Fruit fly (Drosophila melanogaster) whole organism, wandering third instar larva: ENCODE measurements around the gene CG9467.

ENCODE experiments used
- Dfd ChIP-seq: fragments of >200 bp; optimal IDR thresholded peaks from 2 replicates; lab custom pipeline; 2017; ENCODE audit warnings: missing biosample characterization, missing genetic modification characterization
- GATAd ChIP-seq: sonication (Bioruptor generic); optimal IDR thresholded peaks from 2 replicates; lab custom pipeline; 2016; ENCODE audit warnings: missing biosample characterization, missing genetic modification characterization
- Hr78 ChIP-seq: fragments of >200 bp; optimal IDR thresholded peaks from 2 replicates; lab custom pipeline; 2017; ENCODE audit warnings: missing biosample characterization, missing genetic modification characterization
- Mio ChIP-seq: sonication (Bioruptor generic); optimal IDR thresholded peaks from 2 replicates; lab custom pipeline; 2016; ENCODE audit warnings: missing biosample characterization, missing genetic modification characterization
- OdsH ChIP-seq: fragments of 200-800 bp; sonication (Bioruptor generic); optimal IDR thresholded peaks from 2 replicates; lab custom pipeline; 2016; ENCODE audit warnings: missing biosample characterization, mild to moderate bottlenecking, missing genetic modification characterization
- Sp1 ChIP-seq: fragments of 200-800 bp; sonication (Bioruptor generic); optimal IDR thresholded peaks from 3 replicates; lab custom pipeline; 2019; ENCODE audit warnings: missing biosample characterization, mild to moderate bottlenecking, missing genetic modification characterization, moderate library complexity
- brk ChIP-seq: fragments of 200-800 bp; sonication (Bioruptor generic); optimal IDR thresholded peaks from 2 replicates; lab custom pipeline; 2016; ENCODE audit warnings: missing biosample characterization, mild to moderate bottlenecking, missing genetic modification characterization
- dsf ChIP-seq: sonication (Bioruptor generic); optimal IDR thresholded peaks from 2 replicates; lab custom pipeline; 2016; ENCODE audit warnings: missing biosample characterization, missing genetic modification characterization, borderline replicate concordance
- ey ChIP-seq: fragments of 200-800 bp; sonication (Bioruptor generic); optimal IDR thresholded peaks from 2 replicates; lab custom pipeline; 2016; ENCODE audit warnings: missing biosample characterization, missing genetic modification characterization
- h ChIP-seq: fragments of 200-800 bp; sonication (Bioruptor generic); optimal IDR thresholded peaks from 3 replicates; lab custom pipeline; 2016; ENCODE audit warnings: missing biosample characterization, mild to moderate bottlenecking, missing genetic modification characterization
- tai ChIP-seq: sonication (Bioruptor generic); optimal IDR thresholded peaks from 2 replicates; lab custom pipeline; 2016; ENCODE audit warnings: missing biosample characterization, missing genetic modification characterization
- usp ChIP-seq: fragments of >200 bp; optimal IDR thresholded peaks from 2 replicates; lab custom pipeline; 2017; ENCODE audit warnings: missing biosample characterization, missing genetic modification characterization

The CG9467 gene

DNA sequence ATGACTTTTGCATAAGTTTGCCTTT is 53.1 kb downstream of the CG9467 start, which contains the start of gene PpD3:
Gene PpD3, plus strand, starts transcription at position 1 of the 25 bp plus-strand sequence.
- no peak for TF ChIP-seq dsf (GFP tag; lab: Kevin White, UChicago)
- TF ChIP-seq Mio (GFP tag; lab: Kevin White, UChicago), result no peak
- TF ChIP-seq Dfd (GFP tag; lab: Kevin White, UChicago), result no peak
- no peak for TF ChIP-seq Sp1 (GFP tag; lab: Kevin White, UChicago)
- TF ChIP-seq OdsH (GFP tag; lab: Kevin White, UChicago), result no peak
- TF ChIP-seq h (GFP tag; lab: Kevin White, UChicago), result no peak
- no peak for TF ChIP-seq ey
- no peak for TF ChIP-seq Hr78
- TF ChIP-seq brk (GFP tag; lab: Kevin White, UChicago), result no peak
- no peak for TF ChIP-seq usp (GFP tag; lab: Kevin White, UChicago)
- no peak for TF ChIP-seq GATAd (GFP tag; lab: Kevin White, UChicago)
- TF ChIP-seq tai, result no peak
